Fruit fly (Drosophila melanogaster) Kc167 (cell line): Measurements from ENCODE around the gene CG8526.

Experiments
- Myc ChIP-seq: fragments of >200 bp; optimal IDR thresholded peaks from 2 replicates; lab custom pipeline; 2017; ENCODE audit warnings: missing external identifiers
- Sin3A ChIP-seq: fragments of >200 bp; optimal IDR thresholded peaks from 2 replicates; lab custom pipeline; 2018; ENCODE audit warnings: missing external identifiers
- h ChIP-seq: fragments of >200 bp; optimal IDR thresholded peaks from 3 replicates; lab custom pipeline; 2018; ENCODE audit warnings: missing external identifiers
- insv ChIP-seq: fragments of >200 bp; optimal IDR thresholded peaks from 3 replicates; lab custom pipeline; 2018; ENCODE audit warnings: missing external identifiers
- psq ChIP-seq: fragments of >200 bp; optimal IDR thresholded peaks from 2 replicates; lab custom pipeline; 2017; ENCODE audit warnings: missing external identifiers
- ttk ChIP-seq: sonication (Bioruptor generic); optimal IDR thresholded peaks from 2 replicates; lab custom pipeline; 2017; ENCODE audit warnings: missing external identifiers

The CG8526 gene

dm6 chr3R:9774147-9774546 is 26.9 kb upstream of the CG8526 start, which contains the start of gene Whamy:
TSS of gene Whamy (minus strand) at chr3R:9774419.
- no peak for TF ChIP-seq insv (lab: Kevin White, UChicago)

- TF ChIP-seq h (lab: Kevin White, UChicago) (no peak), Sin3A (lab: Kevin White, UChicago) (no peak), Myc (lab: Kevin White, UChicago) (no peak), ttk (lab: Kevin White, UChicago) (no peak), psq (no peak), insv (lab: Kevin White, UChicago) (no peak)
Observed at dm6 chr3R:9774821-9775220, 26.3 kb upstream of the CG8526 start, which contains the start of gene topi. TSS of gene topi (plus strand) at chr3R:9775121.

- TF ChIP-seq insv (lab: Kevin White, UChicago) (no peak), h (lab: Kevin White, UChicago) (no peak), Myc (lab: Kevin White, UChicago) (no peak), Sin3A (lab: Kevin White, UChicago) (no peak)
Observed at dm6 chr3R:9777941-9778360, 23.1 kb upstream of the CG8526 start, which contains the start of gene RpS29. TSS of gene RpS29 (plus strand) at chr3R:9778042.

dm6 chr3R:9779764-9780163 is 21.3 kb upstream of the CG8526 start, which contains the start of gene CG12947:
TSS of gene CG12947 (plus strand) at chr3R:9780064.
- TF ChIP-seq h (lab: Kevin White, UChicago) (no peak), psq (no peak), Sin3A (lab: Kevin White, UChicago) (no peak), ttk (lab: Kevin White, UChicago) (no peak), insv (lab: Kevin White, UChicago) (no peak), Myc (lab: Kevin White, UChicago) (no peak)

dm6 chr3R:9783240-9783917 is 17.7 kb upstream of the CG8526 start:
- no peak for TF ChIP-seq psq
- TF ChIP-seq insv (lab: Kevin White, UChicago), result no peak
- no peak for TF ChIP-seq h (lab: Kevin White, UChicago)
- TF ChIP-seq ttk (lab: Kevin White, UChicago), result no peak
- no peak for TF ChIP-seq Myc (lab: Kevin White, UChicago)
- TF ChIP-seq Sin3A (lab: Kevin White, UChicago), result no peak

dm6 chr3R:9784341-9785062 is 16.6 kb upstream of the CG8526 start, which contains the start of the genes MtnA and CG8500:
TSS of gene MtnA (minus strand) at chr3R:9784370.
TSS of gene CG8500 (plus strand) at chr3R:9784653.
- TF ChIP-seq insv (lab: Kevin White, UChicago), result no peak
- TF ChIP-seq psq, result no peak
- TF ChIP-seq h (lab: Kevin White, UChicago), result no peak
- TF ChIP-seq ttk (lab: Kevin White, UChicago), result no peak
- TF ChIP-seq Myc (lab: Kevin White, UChicago), result no peak
- no peak for TF ChIP-seq Sin3A (lab: Kevin White, UChicago)

dm6 chr3R:9791177-9791806 is 9.8 kb upstream of the CG8526 start, which contains the start of the genes CG12945 and CG8507:
TSS of gene CG12945 (minus strand) at chr3R:9791221.
TSS of gene CG8507 (plus strand) at chr3R:9791483.
- no peak for TF ChIP-seq Myc (lab: Kevin White, UChicago)
- TF ChIP-seq h (lab: Kevin White, UChicago), result no peak

dm6 chr3R:9793018-9793417 is 8.1 kb upstream of the CG8526 start, which contains the start of gene CG8516:
TSS of gene CG8516 (plus strand) at chr3R:9793295.
- TF ChIP-seq h (lab: Kevin White, UChicago), result no peak
- TF ChIP-seq insv (lab: Kevin White, UChicago), result no peak
- no peak for TF ChIP-seq psq
- TF ChIP-seq Myc (lab: Kevin White, UChicago), result no peak
- TF ChIP-seq Sin3A (lab: Kevin White, UChicago), result no peak
- no peak for TF ChIP-seq ttk (lab: Kevin White, UChicago)

- TF ChIP-seq h (lab: Kevin White, UChicago) (no peak), psq (no peak), ttk (lab: Kevin White, UChicago) (no peak), Sin3A (lab: Kevin White, UChicago) (no peak), insv (lab: Kevin White, UChicago) (no peak)
Observed at dm6 chr3R:9808946-9809545, 8.0 kb downstream of the CG8526 start, which contains the start of gene FBXO11. TSS of gene FBXO11 (minus strand) at chr3R:9809368.

dm6 chr3R:9812447-9812846 is 11.4 kb downstream of the CG8526 start, which contains the start of gene CG8534:
TSS of gene CG8534 (plus strand) at chr3R:9812747.
- TF ChIP-seq psq (no peak), Sin3A (lab: Kevin White, UChicago) (no peak), h (lab: Kevin White, UChicago) (no peak)

- no peak for TF ChIP-seq Sin3A (lab: Kevin White, UChicago)
- no peak for TF ChIP-seq ttk (lab: Kevin White, UChicago)
- no peak for TF ChIP-seq h (lab: Kevin White, UChicago)
- TF ChIP-seq psq, result no peak
- no peak for TF ChIP-seq insv (lab: Kevin White, UChicago)
- no peak for TF ChIP-seq Myc (lab: Kevin White, UChicago)
Observed at dm6 chr3R:9813861-9814260, 12.8 kb downstream of the CG8526 start, which contains the start of gene eloF. TSS of gene eloF (plus strand) at chr3R:9814161.
